Fruit fly (Drosophila melanogaster): ENCODE measurements around the gene CG17359.

- TF ChIP-seq Sin3A (optimal IDR thresholded peaks at IDR 0.05): no peak
- no peak for TF ChIP-seq Myc (optimal IDR thresholded peaks at IDR 0.05)
- no peak for TF ChIP-seq h (optimal IDR thresholded peaks at IDR 0.05)
- no peak for TF ChIP-seq ttk (optimal IDR thresholded peaks at IDR 0.05)
Measured at dm6 chr3L:13991314-13991713, 7.7 kb downstream of the CG17359 start.
